Fruit fly (Drosophila melanogaster) whole organism: ENCODE data around the gene Kdm5.

Experiments
- pan ChIP-seq: fragments of >200 bp; optimal IDR thresholded peaks from 2 replicates; lab custom pipeline; 2017
- psq ChIP-seq: fragments of >200 bp; optimal IDR thresholded peaks from 2 replicates; lab custom pipeline; 2017
- usp ChIP-seq: fragments of >200 bp; optimal IDR thresholded peaks from 2 replicates; lab custom pipeline; 2017; ENCODE audit warnings: missing biosample characterization, missing genetic modification characterization, mixed read lengths

DNA sequence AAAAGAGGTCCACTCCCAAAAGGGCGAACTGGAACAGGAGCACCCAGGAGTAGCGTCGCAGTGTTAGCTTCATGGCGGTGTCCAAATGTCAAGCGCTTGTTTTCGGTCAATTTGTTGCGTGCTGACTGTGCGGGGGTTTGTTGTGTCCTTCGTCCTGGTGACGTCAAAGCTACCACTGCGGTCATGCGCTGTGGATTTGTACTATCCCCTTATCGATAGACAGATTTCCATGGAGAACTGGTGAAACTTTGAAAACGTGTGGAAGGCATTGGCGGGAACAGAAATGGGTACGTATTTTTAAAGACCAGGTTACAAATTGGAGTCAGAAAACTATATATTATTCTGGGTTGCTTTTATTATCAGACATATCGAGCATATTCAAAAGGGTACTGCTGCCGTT is 43.1 kb downstream of the Kdm5 start, which contains the start of gene CG13999:
- TF ChIP-seq usp (GFP tag; lab: Kevin White, UChicago) (no peak), pan (lab: Kevin White, UChicago) (no peak), psq (lab: Kevin White, UChicago) (no peak)
